Fruit fly (Drosophila melanogaster) whole organism, embryonic: Measurements from ENCODE around the gene Taf2.

Experiments
- Abd-B ChIP-seq: fragments of 200-800 bp; sonication (Bioruptor generic); optimal IDR thresholded peaks from 2 replicates; lab custom pipeline; 2018; ENCODE audit warnings: missing biosample characterization, mild to moderate bottlenecking, missing genetic modification characterization, moderate library complexity
- Atf3 ChIP-seq: fragments of 200-800 bp; sonication (Bioruptor generic); optimal IDR thresholded peaks from 3 replicates; lab custom pipeline; 2016; ENCODE audit warnings: missing biosample characterization, missing genetic modification characterization
- CG11398 ChIP-seq: fragments of 200-800 bp; sonication (Bioruptor generic); optimal IDR thresholded peaks from 2 replicates; lab custom pipeline; 2016; ENCODE audit warnings: missing biosample characterization, missing genetic modification characterization
- CG12659 ChIP-seq: fragments of 200-800 bp; sonication (Bioruptor generic); optimal IDR thresholded peaks from 3 replicates; lab custom pipeline; 2017; ENCODE audit warnings: mild to moderate bottlenecking, missing biosample characterization, missing genetic modification reagents, missing genetic modification characterization
- CG15696 ChIP-seq: fragments of 200-800 bp; sonication (Bioruptor generic); optimal IDR thresholded peaks from 2 replicates; lab custom pipeline; 2019; ENCODE audit warnings: missing biosample characterization, mild to moderate bottlenecking, missing genetic modification characterization, moderate library complexity
- CG17568 ChIP-seq: fragments of 200-800 bp; sonication (Bioruptor generic); optimal IDR thresholded peaks from 2 replicates; lab custom pipeline; 2018; ENCODE audit warnings: missing biosample characterization, mild to moderate bottlenecking, missing genetic modification characterization, moderate library complexity
- CG2202 ChIP-seq: fragments of 200-800 bp; sonication (Bioruptor generic); optimal IDR thresholded peaks from 2 replicates; lab custom pipeline; 2018; ENCODE audit warnings: missing biosample characterization, mild to moderate bottlenecking, missing genetic modification characterization
- CG31365 ChIP-seq: fragments of 200-800 bp; sonication (Bioruptor generic); optimal IDR thresholded peaks from 2 replicates; lab custom pipeline; 2018; ENCODE audit warnings: missing biosample characterization, mild to moderate bottlenecking, missing genetic modification characterization
- CG3838 ChIP-seq: fragments of 200-800 bp; sonication (Bioruptor generic); optimal IDR thresholded peaks from 3 replicates; lab custom pipeline; 2016; ENCODE audit warnings: missing biosample characterization, missing genetic modification characterization
- CG43689 ChIP-seq: fragments of 200-800 bp; sonication (Bioruptor generic); IDR thresholded peaks from 2 replicates; pipeline ENCODE4 v1.3.6; 2022; ENCODE audit warnings: missing biosample characterization, missing genetic modification characterization
- CG4424 ChIP-seq: fragments of 200-800 bp; sonication (Bioruptor generic); optimal IDR thresholded peaks from 3 replicates; lab custom pipeline; 2016; ENCODE audit warnings: missing biosample characterization, missing genetic modification characterization
- CG6254 ChIP-seq: fragments of 200-800 bp; sonication (Bioruptor generic); optimal IDR thresholded peaks from 3 replicates; lab custom pipeline; 2017; ENCODE audit warnings: mild to moderate bottlenecking, missing biosample characterization, missing genetic modification reagents, missing genetic modification characterization
- CG7372 ChIP-seq: fragments of 200-800 bp; sonication (Bioruptor generic); IDR thresholded peaks from 2 replicates; pipeline ENCODE4 v1.3.6; 2022; ENCODE audit warnings: missing biosample characterization, missing genetic modification characterization
- CG7928 ChIP-seq: fragments of 200-800 bp; sonication (Bioruptor generic); optimal IDR thresholded peaks from 2 replicates; lab custom pipeline; 2017; ENCODE audit warnings: missing biosample characterization, mild to moderate bottlenecking, missing genetic modification characterization
- CG8478 ChIP-seq: fragments of >200 bp; optimal IDR thresholded peaks from 2 replicates; lab custom pipeline; 2018
- CG9797 ChIP-seq: fragments of 200-800 bp; sonication (Bioruptor generic); optimal IDR thresholded peaks from 3 replicates; lab custom pipeline; 2018; ENCODE audit warnings: missing biosample characterization, mild to moderate bottlenecking, missing genetic modification characterization
- HLH3B ChIP-seq: fragments of 200-800 bp; sonication (Bioruptor generic); IDR thresholded peaks from 2 replicates; pipeline ENCODE4 v1.3.6; 2022; ENCODE audit warnings: missing biosample characterization, missing genetic modification characterization
- HLH4C ChIP-seq: fragments of 200-800 bp; sonication (Bioruptor generic); IDR thresholded peaks from 3 replicates; pipeline ENCODE4 v1.3.6; 2022; ENCODE audit warnings: missing biosample characterization, missing genetic modification characterization; ENCODE audit not compliant: partially characterized antibody
- HmgD ChIP-seq: fragments of 200-800 bp; sonication (Bioruptor generic); optimal IDR thresholded peaks from 3 replicates; lab custom pipeline; 2016; ENCODE audit warnings: missing biosample characterization, missing genetic modification characterization
- Jarid2 ChIP-seq: fragments of 200-800 bp; sonication (Bioruptor generic); optimal IDR thresholded peaks from 3 replicates; lab custom pipeline; 2017; ENCODE audit warnings: mild to moderate bottlenecking, missing biosample characterization, missing genetic modification reagents, missing genetic modification characterization
- Lpt ChIP-seq: fragments of >200 bp; optimal IDR thresholded peaks from 2 replicates; lab custom pipeline; 2018; ENCODE audit warnings: missing biosample characterization, missing genetic modification characterization
- MESR4 ChIP-seq: fragments of 200-800 bp; sonication (Bioruptor generic); optimal IDR thresholded peaks from 2 replicates; lab custom pipeline; 2018; ENCODE audit warnings: missing biosample characterization, mild to moderate bottlenecking, missing genetic modification characterization, moderate library complexity
- Myb ChIP-seq: fragments of 200-800 bp; sonication (Bioruptor generic); optimal IDR thresholded peaks from 2 replicates; lab custom pipeline; 2016; ENCODE audit warnings: missing biosample characterization, missing genetic modification characterization
- Pdp1 ChIP-seq, 2 experiments: fragments of 200-800 bp; sonication (Bioruptor generic); optimal IDR thresholded peaks; 3 replicates each; lab custom pipeline; 2016; ENCODE audit warnings: missing biosample characterization in 2 of 2, missing genetic modification characterization in 2 of 2, mild to moderate bottlenecking in 1 of 2, moderate library complexity in 1 of 2
- TFAM ChIP-seq: fragments of 200-800 bp; sonication (Bioruptor generic); optimal IDR thresholded peaks from 2 replicates; lab custom pipeline; 2017; ENCODE audit warnings: missing biosample characterization, missing genetic modification characterization, inconsistent platforms
- Xbp1 ChIP-seq: fragments of 200-800 bp; sonication (Bioruptor generic); optimal IDR thresholded peaks from 3 replicates; lab custom pipeline; 2016; ENCODE audit warnings: missing biosample characterization, mild to moderate bottlenecking, missing genetic modification characterization
- bowl ChIP-seq: fragments of 200-800 bp; sonication (Bioruptor generic); IDR thresholded peaks from 2 replicates; pipeline ENCODE4 v1.3.6; 2022; ENCODE audit warnings: missing biosample characterization, missing genetic modification characterization
- cato ChIP-seq: fragments of 200-800 bp; sonication (Bioruptor generic); optimal IDR thresholded peaks from 2 replicates; lab custom pipeline; 2016; ENCODE audit warnings: missing biosample characterization, missing genetic modification characterization, borderline replicate concordance
- chm ChIP-seq: fragments of 200-800 bp; sonication (Bioruptor generic); IDR thresholded peaks from 2 replicates; pipeline ENCODE4 v1.3.6; 2022; ENCODE audit warnings: missing biosample characterization, missing genetic modification characterization
- crc ChIP-seq: fragments of 200-800 bp; sonication (Bioruptor generic); optimal IDR thresholded peaks from 2 replicates; lab custom pipeline; 2016; ENCODE audit warnings: missing biosample characterization, missing genetic modification characterization
- crp ChIP-seq, 2 experiments: fragments of 200-800 bp; sonication (Bioruptor generic); optimal IDR thresholded peaks; 2 replicates in 1 of 2; 3 replicates in 1 of 2; lab custom pipeline; 2017; ENCODE audit warnings: missing biosample characterization in 2 of 2, missing genetic modification characterization in 2 of 2, mild to moderate bottlenecking in 1 of 2, moderate library complexity in 1 of 2
- da ChIP-seq: fragments of 200-800 bp; sonication (Bioruptor generic); optimal IDR thresholded peaks from 2 replicates; lab custom pipeline; 2016; ENCODE audit warnings: missing biosample characterization, missing genetic modification characterization
- dmrt99B ChIP-seq: fragments of 200-800 bp; sonication (Bioruptor generic); optimal IDR thresholded peaks from 2 replicates; lab custom pipeline; 2018; ENCODE audit warnings: missing biosample characterization, mild to moderate bottlenecking, missing genetic modification characterization, moderate library complexity
- en ChIP-seq: fragments of 200-800 bp; sonication (Bioruptor generic); optimal IDR thresholded peaks from 2 replicates; lab custom pipeline; 2016; ENCODE audit warnings: missing biosample characterization, missing genetic modification characterization
- eve ChIP-seq, 2 experiments: fragments of >200 bp; optimal IDR thresholded peaks; 2 replicates each; lab custom pipeline; 2017; ENCODE audit warnings: missing biosample characterization in 2 of 2, missing genetic modification characterization in 2 of 2
- exex ChIP-seq: fragments of 200-800 bp; sonication (Bioruptor generic); optimal IDR thresholded peaks from 4 replicates; lab custom pipeline; 2018; ENCODE audit warnings: missing biosample characterization, mild to moderate bottlenecking, missing genetic modification characterization, moderate library complexity
- gcm2 ChIP-seq: fragments of 200-800 bp; sonication (Bioruptor generic); optimal IDR thresholded peaks from 2 replicates; lab custom pipeline; 2016; ENCODE audit warnings: missing biosample characterization, missing genetic modification characterization
- gsb ChIP-seq: fragments of 200-800 bp; sonication (Bioruptor generic); IDR thresholded peaks from 2 replicates; pipeline ENCODE4 v1.3.6; 2022; ENCODE audit warnings: missing biosample characterization, missing genetic modification characterization
- jing ChIP-seq: fragments of 200-800 bp; sonication (Bioruptor generic); optimal IDR thresholded peaks from 2 replicates; lab custom pipeline; 2018; ENCODE audit warnings: missing biosample characterization, mild to moderate bottlenecking, missing genetic modification characterization
- kah ChIP-seq: fragments of 200-800 bp; sonication (Bioruptor generic); optimal IDR thresholded peaks from 2 replicates; lab custom pipeline; 2018; ENCODE audit warnings: missing biosample characterization, mild to moderate bottlenecking, missing genetic modification characterization
- lab ChIP-seq: fragments of 200-800 bp; sonication (Bioruptor generic); optimal IDR thresholded peaks from 3 replicates; lab custom pipeline; 2017; ENCODE audit warnings: missing biosample characterization, missing genetic modification characterization, mild to moderate bottlenecking, moderate library complexity, missing genetic modification reagents
- maf-S ChIP-seq: fragments of 200-800 bp; sonication (Bioruptor generic); optimal IDR thresholded peaks from 2 replicates; lab custom pipeline; 2016; ENCODE audit warnings: missing biosample characterization, missing genetic modification characterization
- nmo ChIP-seq: fragments of 200-800 bp; sonication (Bioruptor generic); optimal IDR thresholded peaks from 2 replicates; lab custom pipeline; 2018; ENCODE audit warnings: missing biosample characterization, mild to moderate bottlenecking, missing genetic modification characterization, moderate library complexity
- peb ChIP-seq: fragments of 200-800 bp; sonication (Bioruptor generic); IDR thresholded peaks from 2 replicates; pipeline ENCODE4 v1.3.6; 2022; ENCODE audit warnings: missing biosample characterization, missing genetic modification characterization
- tll ChIP-seq, 2 experiments: fragments of 200-800 bp in 1 of 2; fragments of >200 bp in 1 of 2; sonication (Bioruptor generic) in 1 of 2; optimal IDR thresholded peaks; 2 replicates each; lab custom pipeline; 2017 to 2019; ENCODE audit warnings: missing biosample characterization in 2 of 2, missing genetic modification characterization in 2 of 2, mild to moderate bottlenecking in 1 of 2, moderate library complexity in 1 of 2
- trh ChIP-seq: fragments of 200-800 bp; sonication (Bioruptor generic); optimal IDR thresholded peaks from 2 replicates; lab custom pipeline; 2016; ENCODE audit warnings: missing biosample characterization, missing genetic modification characterization
- tx ChIP-seq: fragments of 200-800 bp; sonication (Bioruptor generic); optimal IDR thresholded peaks from 2 replicates; lab custom pipeline; 2016; ENCODE audit warnings: missing biosample characterization, missing genetic modification characterization
- unc-4 ChIP-seq: fragments of 200-800 bp; sonication (Bioruptor generic); IDR thresholded peaks from 2 replicates; pipeline ENCODE4 v1.3.6; 2022; ENCODE audit warnings: missing biosample characterization, missing genetic modification characterization; ENCODE audit not compliant: partially characterized antibody
- vnd ChIP-seq: fragments of 200-800 bp; sonication (Bioruptor generic); IDR thresholded peaks from 3 replicates; pipeline ENCODE4 v1.3.6; 2022; ENCODE audit warnings: missing biosample characterization, missing genetic modification characterization; ENCODE audit not compliant: partially characterized antibody
- zen2 ChIP-seq: fragments of 200-800 bp; sonication (Bioruptor generic); IDR thresholded peaks from 3 replicates; pipeline ENCODE4 v1.3.6; 2022; ENCODE audit warnings: missing biosample characterization, missing genetic modification characterization; ENCODE audit not compliant: partially characterized antibody

The Taf2 gene

DNA sequence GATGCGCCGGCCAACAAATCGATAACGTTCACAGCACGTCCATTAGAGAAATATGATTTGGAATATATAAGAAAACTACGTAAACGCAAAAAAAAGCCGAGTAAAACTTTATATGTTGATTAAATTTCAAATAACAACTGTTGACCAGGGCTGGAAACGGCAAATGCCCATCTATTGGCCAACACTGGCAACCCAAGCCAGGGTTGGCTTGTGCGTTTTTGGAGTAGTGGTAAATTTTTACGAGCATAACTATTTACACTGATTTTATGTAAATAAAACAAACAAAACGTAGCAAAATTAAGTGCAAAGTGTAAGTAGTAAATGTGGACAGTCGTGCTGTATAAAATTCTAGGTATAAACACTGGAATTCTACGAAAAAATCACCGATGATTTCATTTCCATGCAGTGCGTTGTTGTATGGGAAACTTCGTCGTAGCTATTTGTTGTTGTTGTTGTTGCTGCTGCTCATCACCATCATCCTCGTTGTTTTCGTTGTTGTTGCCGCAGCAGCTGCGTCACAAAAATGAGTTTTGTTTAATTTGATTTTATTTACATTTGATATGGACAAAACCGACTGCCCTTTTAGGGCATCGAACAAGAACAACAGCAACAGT, 10.7 kb upstream of the Taf2 start, which contains the start of gene nudE (continued):
- TF ChIP-seq lab (GFP tag; lab: Kevin White, UChicago) (peak; percentile 55), kah (GFP tag; lab: Kevin White, UChicago) (peak; percentile 48), CG31365 (tag; lab: Kevin White, UChicago) (no peak), eve (GFP tag; optimal IDR thresholded peaks at IDR 0.05; lab: Kevin White, UChicago) (no peak), vnd (GFP tag; lab: Robert Waterston, UW) (no peak), chm (no peak), CG15696 (tag; lab: Kevin White, UChicago) (no peak), cato (GFP tag; lab: Kevin White, UChicago) (no peak), CG12659 (peak; percentile 49), Lpt (GFP tag; lab: Kevin White, UChicago) (no peak), CG8478 (lab: Kevin White, UChicago) (no peak), CG43689 (GFP tag; lab: Robert Waterston, UW) (no peak), peb (no peak), Jarid2 (GFP tag; lab: Kevin White, UChicago) (no peak), CG7372 (no peak), gcm2 (GFP tag; lab: Kevin White, UChicago) (no peak), crc (GFP tag; lab: Kevin White, UChicago) (peak; percentile 21), Abd-B (GFP tag; lab: Kevin White, UChicago) (peak; percentile 68), da (GFP tag; lab: Kevin White, UChicago) (peak; percentile 2), Xbp1 (GFP tag; lab: Kevin White, UChicago) (peak; percentile 31), CG2202 (no peak), exex (tag; lab: Kevin White, UChicago) (no peak), HmgD (GFP tag; lab: Kevin White, UChicago) (peak; percentile 10), nmo (GFP tag; lab: Kevin White, UChicago) (peak; percentile 32), zen2 (GFP tag; lab: Robert Waterston, UW) (no peak), tll (GFP tag; optimal IDR thresholded peaks at IDR 0.05; lab: Kevin White, UChicago) (no peak), gsb (GFP tag; lab: Robert Waterston, UW) (no peak), bowl (no peak), TFAM (no peak), crp (GFP tag; optimal IDR thresholded peaks at IDR 0.05; lab: Kevin White, UChicago) (peak in 1 of 2 experiments; percentile 63), Atf3 (GFP tag; lab: Kevin White, UChicago) (peak; percentile 13), CG3838 (GFP tag; lab: Kevin White, UChicago) (no peak), MESR4 (GFP tag; lab: Kevin White, UChicago) (peak; percentile 84), CG6254 (GFP tag; lab: Kevin White, UChicago) (no peak), CG17568 (GFP tag; lab: Kevin White, UChicago) (no peak), dmrt99B (tag; lab: Kevin White, UChicago) (no peak), tx (GFP tag; lab: Kevin White, UChicago) (no peak), HLH4C (no peak), Myb (GFP tag; lab: Kevin White, UChicago) (peak; percentile 98), Pdp1 (GFP tag; optimal IDR thresholded peaks at IDR 0.05; lab: Kevin White, UChicago) (peak in 1 of 2 experiments; percentile 18), CG11398 (GFP tag; lab: Kevin White, UChicago) (no peak), trh (GFP tag; lab: Kevin White, UChicago) (no peak), HLH3B (GFP tag; lab: Robert Waterston, UW) (no peak), CG9797 (no peak), maf-S (GFP tag; lab: Kevin White, UChicago) (peak; percentile 46), CG4424 (GFP tag; lab: Kevin White, UChicago) (peak; percentile 22), jing (GFP tag; lab: Kevin White, UChicago) (no peak), CG7928 (peak; percentile 98), unc-4 (no peak), en (GFP tag; lab: Kevin White, UChicago) (peak; percentile 5)
